Worm (Caenorhabditis elegans) whole organism, mixed stage, embryonic: ENCODE measurements around the gene T07H3.7.

Experiments used
- blmp-1 ChIP-seq: fragments of 150-350 bp; optimal IDR thresholded peaks from 2 replicates; lab custom pipeline; 2014; ENCODE audit warnings: missing biosample characterization, missing genetic modification characterization
- ces-1 ChIP-seq: fragments of 150-350 bp; optimal IDR thresholded peaks from 2 replicates; lab custom pipeline; 2014; ENCODE audit warnings: missing biosample characterization, missing genetic modification reagents, missing genetic modification characterization
- cnd-1 ChIP-seq: fragments of 200-800 bp; sonication (Bioruptor generic); optimal IDR thresholded peaks from 2 replicates; lab custom pipeline; 2018; ENCODE audit warnings: mild to moderate bottlenecking, missing genetic modification characterization, missing compliant biosample characterization
- drap-1 ChIP-seq: fragments of 200-800 bp; sonication (Bioruptor generic); optimal IDR thresholded peaks from 3 replicates; lab custom pipeline; 2018; ENCODE audit warnings: mild to moderate bottlenecking, missing genetic modification characterization, missing compliant biosample characterization
- elt-1 ChIP-seq: sonication (generic microtip); optimal IDR thresholded peaks from 2 replicates; lab custom pipeline; 2017; ENCODE audit warnings: missing genetic modification characterization, mild to moderate bottlenecking, missing compliant biosample characterization, antibody characterized with exemption, moderate library complexity, borderline replicate concordance; ENCODE audit not compliant: insufficient read depth
- mep-1 ChIP-seq: fragments of 150-350 bp; optimal IDR thresholded peaks from 2 replicates; lab custom pipeline; 2017; ENCODE audit warnings: missing biosample characterization, missing genetic modification reagents, missing genetic modification characterization, inconsistent platforms
- nhr-237 ChIP-seq: fragments of 150-350 bp; optimal IDR thresholded peaks from 2 replicates; lab custom pipeline; 2014; ENCODE audit warnings: missing biosample characterization, missing genetic modification characterization
- snpc-4 ChIP-seq: fragments of 150-350 bp; optimal IDR thresholded peaks from 2 replicates; lab custom pipeline; 2014; ENCODE audit warnings: missing biosample characterization, missing genetic modification characterization
- unc-62 ChIP-seq: fragments of 150-350 bp; optimal IDR thresholded peaks from 2 replicates; lab custom pipeline; 2014; ENCODE audit warnings: missing biosample characterization, missing genetic modification reagents, missing genetic modification characterization
- ztf-11 ChIP-seq: fragments of 150-350 bp; optimal IDR thresholded peaks from 2 replicates; lab custom pipeline; 2014; ENCODE audit warnings: missing biosample characterization, missing genetic modification characterization

DNA sequence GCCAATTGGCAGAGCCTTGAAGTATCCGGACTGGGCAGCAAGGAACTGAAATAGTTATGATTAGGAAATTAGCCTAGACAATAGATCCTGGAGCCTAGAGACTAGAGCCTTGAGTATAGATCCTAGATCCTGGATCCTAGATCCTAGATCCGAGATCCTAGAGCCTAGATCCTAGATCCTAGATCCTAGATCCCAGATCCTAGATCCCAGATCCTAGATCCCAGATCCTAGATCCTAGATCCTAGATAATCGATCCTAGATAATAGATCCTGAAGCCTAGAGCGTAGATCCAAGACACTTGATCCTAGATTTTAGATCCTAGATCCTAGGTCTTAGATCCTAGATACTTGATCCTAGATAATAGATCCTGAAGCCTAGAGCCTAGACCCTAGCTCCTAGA, 15.3 kb upstream of the T07H3.7 start:
- TF ChIP-seq unc-62 (GFP tag; lab: Kevin White, UChicago), result no peak
- no peak for TF ChIP-seq mep-1
- TF ChIP-seq ztf-11, result no peak
- TF ChIP-seq drap-1 (GFP tag; lab: Kevin White, UChicago), result no peak
- no peak for TF ChIP-seq blmp-1 (tag; lab: Kevin White, UChicago)
- no peak for TF ChIP-seq snpc-4 (tag; lab: Kevin White, UChicago)
- TF ChIP-seq cnd-1, result no peak
- TF ChIP-seq elt-1 (tag; lab: Kevin White, UChicago), result peak; percentile 73
- TF ChIP-seq ces-1, result no peak
- no peak for TF ChIP-seq nhr-237 (tag; lab: Kevin White, UChicago)
